Fruit fly (Drosophila melanogaster): Measurements from ENCODE around the gene Med.
A peak's percentile ranks its signal among the peaks of the same experiment; 100 is the strongest.

Gene Med

dm6 chr3R:31630376-31630775 is 19.5 kb downstream of the Med start (continued):
- no peak for TF ChIP-seq gcm (GFP tag; optimal IDR thresholded peaks at IDR 0.05)
- TF ChIP-seq pan (optimal IDR thresholded peaks at IDR 0.05) = no peak
- peak in 1 of 2 experiments; percentile 31 for TF ChIP-seq pan (GFP tag; optimal IDR thresholded peaks at IDR 0.05 in 1 of 2, IDR thresholded peaks at IDR 0.05 in 1 of 2)
- peak; percentile 5 for TF ChIP-seq tio (GFP tag; optimal IDR thresholded peaks at IDR 0.05)
- no peak for TF ChIP-seq fd64A (GFP tag; optimal IDR thresholded peaks at IDR 0.05)
- TF ChIP-seq Fer1 (GFP tag; optimal IDR thresholded peaks at IDR 0.05) = peak; percentile 37
- TF ChIP-seq pzg (GFP tag; optimal IDR thresholded peaks at IDR 0.05) = no peak
- peak; percentile 34 for TF ChIP-seq vvl (GFP tag; IDR thresholded peaks at IDR 0.05)
- TF ChIP-seq zfh1 (GFP tag; IDR thresholded peaks at IDR 0.05) = 0 out of 3 replicates have a peak, but pooled peaks have one; percentile 20
- TF ChIP-seq zfh2 (GFP tag; optimal IDR thresholded peaks at IDR 0.05) = no peak
- peak; percentile 45; the same call in 1 of the 2 replicates for TF ChIP-seq CG14014 (GFP tag; IDR thresholded peaks at IDR 0.05)
- peak; percentile 20 for TF ChIP-seq CG7556 (GFP tag; optimal IDR thresholded peaks at IDR 0.05)
- TF ChIP-seq Taf1 (GFP tag; IDR thresholded peaks at IDR 0.05) = no peak
- TF ChIP-seq Oaz (GFP tag; IDR thresholded peaks at IDR 0.05) = peak; percentile 33; the same call in 1 of the 2 replicates

DNA sequence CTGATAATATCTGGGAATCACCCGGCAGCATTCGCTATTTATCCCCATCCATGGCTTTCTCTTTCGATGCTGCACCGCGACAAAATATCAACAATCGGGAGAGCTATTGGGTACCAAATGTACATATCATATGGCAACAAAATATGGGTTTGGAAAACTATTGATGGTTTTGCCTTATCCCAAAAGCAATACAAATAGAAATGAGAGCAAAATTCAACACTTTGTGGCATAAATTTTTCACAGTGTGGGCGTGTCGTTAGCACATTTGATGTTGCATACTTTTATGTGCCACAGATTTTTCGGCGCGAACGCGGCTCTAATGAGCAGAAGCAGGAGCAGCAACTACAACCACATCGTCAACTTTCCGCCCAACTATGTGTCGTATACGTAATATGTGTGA is 21.5 kb downstream of the Med start:
- TF ChIP-seq CG9727 (GFP tag; optimal IDR thresholded peaks at IDR 0.05) = no peak
- TF ChIP-seq Max (GFP tag; optimal IDR thresholded peaks at IDR 0.05) = no peak
- no peak for TF ChIP-seq fd3F (GFP tag; optimal IDR thresholded peaks at IDR 0.05)
- no peak for TF ChIP-seq bab2 (GFP tag; optimal IDR thresholded peaks at IDR 0.05)
- TF ChIP-seq Meics (GFP tag; optimal IDR thresholded peaks at IDR 0.05) = peak; percentile 1
- TF ChIP-seq hb (GFP tag; IDR thresholded peaks at IDR 0.05; ENCODE audit: partially characterized antibody) = no peak
- peak; percentile 55 for TF ChIP-seq gem (tag; optimal IDR thresholded peaks at IDR 0.05)
- peak; percentile 13 for TF ChIP-seq grau (tag; optimal IDR thresholded peaks at IDR 0.05)
- peak; percentile 8 for TF ChIP-seq Ssrp (tag; optimal IDR thresholded peaks at IDR 0.05)
- peak; percentile 7 for TF ChIP-seq zfh2 (GFP tag; optimal IDR thresholded peaks at IDR 0.05)
- TF ChIP-seq CG30020 (tag; optimal IDR thresholded peaks at IDR 0.05) = no peak
- TF ChIP-seq CG8944 (GFP tag; optimal IDR thresholded peaks at IDR 0.05) = no peak
- TF ChIP-seq Hr51 (GFP tag; optimal IDR thresholded peaks at IDR 0.05) = peak in 1 of 2 experiments; percentile 29
- TF ChIP-seq ken (GFP tag; IDR thresholded peaks at IDR 0.05) = 0 out of 3 replicates have a peak, but pooled peaks have one; percentile 20
- TF ChIP-seq MESR4 (GFP tag; optimal IDR thresholded peaks at IDR 0.05) = no peak
- TF ChIP-seq Mrtf (GFP tag; IDR thresholded peaks at IDR 0.05) = no peak
- peak; percentile 67 for TF ChIP-seq Ets65A (GFP tag)
- TF ChIP-seq dmrt99B (tag; optimal IDR thresholded peaks at IDR 0.05) = peak; percentile 23
- TF ChIP-seq pho (GFP tag; optimal IDR thresholded peaks at IDR 0.05) = no peak
- no peak for TF ChIP-seq pzg (GFP tag; optimal IDR thresholded peaks at IDR 0.05)
- no peak for TF ChIP-seq CG32772 (GFP tag; IDR thresholded peaks at IDR 0.05)
- TF ChIP-seq CG18262 (tag; optimal IDR thresholded peaks at IDR 0.05) = no peak
- TF ChIP-seq fu2 (GFP tag; optimal IDR thresholded peaks at IDR 0.05) = no peak
- TF ChIP-seq CG11504 (tag; optimal IDR thresholded peaks at IDR 0.05) = peak; percentile 37
- TF ChIP-seq Camta (GFP tag; optimal IDR thresholded peaks at IDR 0.05) = no peak
- no peak for TF ChIP-seq her (GFP tag; optimal IDR thresholded peaks at IDR 0.05)
- no peak for TF ChIP-seq CG7786 (GFP tag; optimal IDR thresholded peaks at IDR 0.05)
- peak; percentile 2 for TF ChIP-seq lilli (GFP tag; optimal IDR thresholded peaks at IDR 0.05)
- no peak for TF ChIP-seq CG9609 (GFP tag; optimal IDR thresholded peaks at IDR 0.05)
- peak; percentile 6 for TF ChIP-seq pum (GFP tag; optimal IDR thresholded peaks at IDR 0.05)
- TF ChIP-seq CG7556 (GFP tag; optimal IDR thresholded peaks at IDR 0.05) = peak; percentile 9
- no peak for TF ChIP-seq CG10209 (GFP tag; optimal IDR thresholded peaks at IDR 0.05)
- TF ChIP-seq slou (GFP tag; optimal IDR thresholded peaks at IDR 0.05) = no peak
- peak; percentile 7 for TF ChIP-seq Antp (GFP tag; optimal IDR thresholded peaks at IDR 0.05)
- TF ChIP-seq CG13624 (GFP tag; optimal IDR thresholded peaks at IDR 0.05) = no peak
- TF ChIP-seq row (GFP tag; IDR thresholded peaks at IDR 0.05) = peak; percentile 24; the same call in 2 of the 3 replicates
- TF ChIP-seq CG16863 (GFP tag; optimal IDR thresholded peaks at IDR 0.05) = no peak
- TF ChIP-seq CG3726 (GFP tag; IDR thresholded peaks at IDR 0.05) = no peak
- peak; percentile 0 for TF ChIP-seq org-1 (GFP tag; optimal IDR thresholded peaks at IDR 0.05)
- TF ChIP-seq Xbp1 (GFP tag; optimal IDR thresholded peaks at IDR 0.05) = peak; percentile 33
